Worm (Caenorhabditis elegans): Measurements from ENCODE around the gene C13A2.1.
"Not testable (repeated sequence)": the region's sequence is repeated elsewhere in the genome, so short reads cannot be mapped to it uniquely, and the experiment has no call there.

Gene C13A2.1

DNA sequence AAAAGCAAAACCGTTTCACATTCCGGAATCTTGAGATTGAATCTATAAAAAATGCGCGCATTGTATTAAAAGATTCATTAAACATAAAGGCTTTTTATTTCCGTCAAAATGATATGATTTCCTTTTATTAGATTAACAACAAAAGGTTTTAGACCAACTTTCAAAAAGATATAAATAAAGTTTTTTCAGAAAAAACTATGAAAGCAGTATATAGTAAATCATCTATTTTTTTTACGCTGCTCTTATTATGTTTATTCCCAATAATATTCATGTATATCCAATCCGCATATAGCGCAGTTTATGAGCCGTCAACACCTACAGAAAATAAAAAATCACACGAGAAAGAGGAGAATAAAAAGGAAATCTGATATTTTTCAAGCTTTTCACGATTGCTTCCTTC is 15.7 kb downstream of the C13A2.1 start, which contains the start of gene F07G11.2:
Gene F07G11.2, plus strand, starts transcription at position 301 of the 400 bp plus-strand sequence.
- not testable (repeated sequence) for TF ChIP-seq unc-62 (GFP tag; optimal IDR thresholded peaks at IDR 0.05)

ce11 chrV:7307089-7307488 is 18.3 kb downstream of the C13A2.1 start, which contains the start of gene F07G11.1:
Gene F07G11.1, plus strand, starts transcription at chrV:7307389.
- TF ChIP-seq unc-62 (GFP tag; optimal IDR thresholded peaks at IDR 0.05) = no peak

- TF ChIP-seq unc-62 (GFP tag; optimal IDR thresholded peaks at IDR 0.05) = no peak
Observed at ce11 chrV:7313233-7313632, 24.4 kb downstream of the C13A2.1 start, which contains the start of gene srx-6. Gene srx-6, minus strand, starts transcription at chrV:7313333.

DNA sequence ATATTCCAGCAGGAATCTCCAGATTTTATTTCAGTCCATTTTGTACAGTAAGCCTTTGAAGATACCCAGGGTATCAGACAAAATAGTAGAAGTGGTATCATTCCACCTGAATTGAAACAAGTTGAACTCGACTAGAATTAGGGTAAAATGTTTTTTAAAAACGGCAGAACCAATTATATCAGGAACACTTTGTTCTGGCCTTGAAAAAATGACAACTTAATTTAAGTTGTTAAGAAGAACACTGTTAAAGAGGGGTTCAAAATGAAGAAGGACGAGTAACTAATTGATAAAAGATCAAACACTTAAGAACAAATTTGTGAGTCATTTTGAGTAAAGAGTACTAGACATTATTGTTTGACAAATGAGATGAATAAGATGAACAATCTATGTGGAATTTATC is 32.1 kb downstream of the C13A2.1 start, which contains the start of gene lmd-4:
Gene lmd-4, minus strand, starts transcription at position 101 of the 400 bp plus-strand sequence.
- no peak for TF ChIP-seq unc-62 (GFP tag; optimal IDR thresholded peaks at IDR 0.05)

ce11 chrV:7321915-7322314 is 33.1 kb downstream of the C13A2.1 start, which contains the start of gene F10G2.10:
Gene F10G2.10, plus strand, starts transcription at chrV:7322215.
- TF ChIP-seq unc-62 (GFP tag; optimal IDR thresholded peaks at IDR 0.05) = no peak

- TF ChIP-seq unc-62 (GFP tag; optimal IDR thresholded peaks at IDR 0.05) = no peak
Observed at ce11 chrV:7325285-7325684, 36.5 kb downstream of the C13A2.1 start, which contains the start of gene srx-92. Gene srx-92, minus strand, starts transcription at chrV:7325385.

- no peak for TF ChIP-seq unc-62 (GFP tag; optimal IDR thresholded peaks at IDR 0.05)
Observed at ce11 chrV:7326928-7327327, 38.1 kb downstream of the C13A2.1 start, which contains the start of gene F10G2.4. Gene F10G2.4, plus strand, starts transcription at chrV:7327228.

DNA sequence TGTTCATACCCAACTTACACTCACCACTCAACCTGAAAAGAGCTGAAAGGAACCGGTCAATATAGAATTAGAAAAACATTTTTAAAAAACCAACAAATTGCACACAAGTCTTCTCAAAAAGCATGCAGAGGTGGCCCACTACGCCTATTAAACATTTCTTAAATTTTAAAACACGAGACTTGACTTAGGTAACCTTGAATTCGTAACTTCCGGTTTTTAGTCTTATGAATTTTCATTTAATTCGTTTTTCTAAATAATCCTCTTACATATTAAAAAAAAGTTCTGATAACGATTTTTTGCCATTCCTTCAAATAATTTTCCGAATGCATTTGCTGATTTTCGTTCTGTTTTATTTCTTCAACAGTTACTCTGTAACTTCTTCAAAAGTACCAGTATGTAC is 39.3 kb downstream of the C13A2.1 start, which contains the start of gene clec-7:
Gene clec-7, plus strand, starts transcription at position 301 of the 400 bp plus-strand sequence.
- no peak for TF ChIP-seq unc-62 (GFP tag; optimal IDR thresholded peaks at IDR 0.05)

DNA sequence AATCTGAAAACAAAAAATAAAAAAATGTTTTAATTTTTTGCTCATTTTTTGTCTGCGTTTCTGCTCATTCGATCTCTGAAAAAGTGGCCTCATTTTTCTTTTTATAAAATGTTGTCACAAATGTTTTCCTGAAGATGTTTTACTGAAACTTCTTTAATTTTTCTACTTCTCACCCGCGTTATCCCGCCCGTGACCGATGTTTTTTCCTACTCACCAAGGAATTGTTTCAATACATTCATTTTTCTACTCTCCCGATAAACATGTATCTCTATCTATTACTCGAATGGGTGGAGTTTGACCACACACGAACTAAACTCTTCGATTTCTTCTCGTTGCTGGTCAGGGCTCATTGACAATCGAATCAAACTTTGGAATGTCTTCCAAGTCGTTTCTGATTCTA is 42.1 kb downstream of the C13A2.1 start, which contains the start of gene F10G2.2:
Gene F10G2.2, plus strand, starts transcription at position 301 of the 400 bp plus-strand sequence.
- no peak for TF ChIP-seq unc-62 (GFP tag; optimal IDR thresholded peaks at IDR 0.05)

DNA sequence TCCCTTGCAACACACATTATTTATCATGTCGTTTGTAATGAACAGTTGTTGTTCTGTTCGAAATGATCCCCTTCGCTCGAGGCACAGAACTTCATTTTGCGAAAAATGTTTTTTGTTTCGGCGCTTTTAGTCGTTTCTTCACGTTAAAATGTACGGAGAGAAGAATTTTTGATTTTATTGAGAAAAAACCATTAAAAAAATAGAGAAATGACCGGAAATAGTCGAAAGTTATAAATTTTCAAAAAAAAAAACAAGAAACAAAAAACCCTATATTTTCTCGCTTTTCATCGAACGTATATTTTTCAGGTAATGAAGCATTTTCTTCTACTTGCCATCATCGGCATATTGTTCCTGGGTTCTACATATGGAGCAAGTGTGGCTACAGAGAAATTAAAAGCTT is 43.5 kb downstream of the C13A2.1 start, which contains the start of gene F10G2.1:
Gene F10G2.1, plus strand, starts transcription at position 301 of the 400 bp plus-strand sequence.
- TF ChIP-seq unc-62 (GFP tag; optimal IDR thresholded peaks at IDR 0.05) = no peak

DNA sequence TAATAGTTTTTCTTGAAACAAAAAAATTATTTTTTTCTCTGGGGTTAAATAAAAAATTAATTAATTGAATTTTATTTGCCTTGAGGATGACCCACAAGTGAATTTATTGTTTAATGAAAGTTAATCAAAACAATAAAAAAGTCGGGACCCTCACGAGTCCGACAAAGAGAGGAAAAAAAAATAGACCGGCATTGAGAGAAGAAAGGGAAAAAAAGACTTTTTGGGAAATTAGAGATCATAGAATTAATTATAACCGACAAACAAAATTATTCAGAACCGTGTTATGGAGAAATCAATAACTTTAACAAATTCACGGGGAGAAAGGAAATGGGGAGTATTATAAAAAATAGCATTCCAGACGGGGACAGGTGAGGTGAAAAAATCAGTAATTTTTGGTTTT is 48.4 kb downstream of the C13A2.1 start, which contains the start of gene F10G2.7:
Gene F10G2.7, minus strand, starts transcription at position 101 of the 400 bp plus-strand sequence.
- TF ChIP-seq unc-62 (GFP tag; optimal IDR thresholded peaks at IDR 0.05) = not testable (repeated sequence)

DNA sequence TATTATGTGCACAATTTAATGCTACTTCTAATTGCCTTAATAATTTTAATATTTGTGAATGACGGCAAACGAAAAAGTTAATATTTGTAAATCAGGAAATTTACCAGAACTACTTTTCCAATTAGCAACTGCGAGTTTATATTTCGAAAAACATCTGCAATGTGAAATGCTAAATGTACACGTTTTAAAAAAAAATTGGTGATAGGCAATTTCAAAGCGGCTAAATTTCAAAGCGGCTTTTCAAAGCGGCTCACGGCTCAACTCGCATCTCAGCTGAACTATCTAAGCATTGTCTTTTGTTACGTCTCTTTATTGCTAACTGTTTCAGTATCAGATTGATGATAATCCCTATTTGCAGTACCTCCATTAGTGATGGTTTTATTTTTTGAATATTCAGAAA is 51.0 kb downstream of the C13A2.1 start, which contains the start of gene srh-187:
Gene srh-187, minus strand, starts transcription at position 101 of the 400 bp plus-strand sequence.
- no peak for TF ChIP-seq unc-62 (GFP tag; optimal IDR thresholded peaks at IDR 0.05)
